Worm (Caenorhabditis elegans) whole organism, young adult: ENCODE measurements around the gene nhr-156.

Experiments used
- B0019.2 ChIP-seq: fragments of 200-800 bp; sonication (Bioruptor generic); conservative IDR thresholded peaks from 2 replicates; pipeline ENCODE4 v1.3.6; 2022; ENCODE audit warnings: missing genetic modification reagents, missing genetic modification characterization, missing compliant biosample characterization
- B0035.1 ChIP-seq: sonication (generic microtip); optimal IDR thresholded peaks from 2 replicates; lab custom pipeline; 2016; ENCODE audit warnings: missing genetic modification characterization, mild to moderate bottlenecking, missing compliant biosample characterization, missing genotype, missing genetic modification reagents
- F37B4.10 ChIP-seq: fragments of 200-800 bp; sonication (Bioruptor generic); IDR thresholded peaks from 2 replicates; pipeline ENCODE4 v1.3.6; 2022; ENCODE audit warnings: missing genetic modification characterization, missing compliant biosample characterization
- F57C9.4 ChIP-seq: sonication (generic microtip); optimal IDR thresholded peaks from 2 replicates; lab custom pipeline; 2017; ENCODE audit warnings: mild to moderate bottlenecking, missing genetic modification characterization, missing compliant biosample characterization
- K11D2.4 ChIP-seq: fragments of 200-800 bp; sonication (Bioruptor generic); IDR thresholded peaks from 2 replicates; pipeline ENCODE4 v1.3.6; 2022; ENCODE audit warnings: missing genetic modification reagents, missing genetic modification characterization, missing compliant biosample characterization
- T07F8.4 ChIP-seq: sonication (generic microtip); optimal IDR thresholded peaks from 2 replicates; lab custom pipeline; 2016; ENCODE audit warnings: mild to moderate bottlenecking, missing genetic modification characterization, moderate library complexity, missing compliant biosample characterization
- Y53G8AR.9 ChIP-seq: fragments of 200-800 bp; sonication (Bioruptor generic); conservative IDR thresholded peaks from 2 replicates; pipeline ENCODE4 v1.3.6; 2022; ENCODE audit warnings: missing genetic modification reagents, missing genetic modification characterization, missing compliant biosample characterization
- attf-3 ChIP-seq: fragments of 200-800 bp; sonication (Bioruptor generic); conservative IDR thresholded peaks from 2 replicates; pipeline ENCODE4 v1.3.6; 2022; ENCODE audit warnings: missing genetic modification reagents, missing genetic modification characterization, missing compliant biosample characterization
- attf-5 ChIP-seq: fragments of 200-800 bp; sonication (Bioruptor generic); optimal IDR thresholded peaks from 2 replicates; lab custom pipeline; 2018; ENCODE audit warnings: mild to moderate bottlenecking, missing genetic modification characterization, missing compliant biosample characterization
- ceh-27 ChIP-seq: fragments of 200-800 bp; sonication (Bioruptor generic); optimal IDR thresholded peaks from 2 replicates; lab custom pipeline; 2018; ENCODE audit warnings: mild to moderate bottlenecking, missing genetic modification characterization, moderate library complexity, missing compliant biosample characterization
- die-1 ChIP-seq: sonication (generic microtip); optimal IDR thresholded peaks from 2 replicates; lab custom pipeline; 2016; ENCODE audit warnings: missing genotype, mild to moderate bottlenecking, missing genetic modification characterization, missing compliant biosample characterization
- dpff-1 ChIP-seq: sonication (generic microtip); optimal IDR thresholded peaks from 2 replicates; lab custom pipeline; 2017; ENCODE audit warnings: mild to moderate bottlenecking, missing genetic modification characterization, missing compliant biosample characterization
- egl-18 ChIP-seq: fragments of 200-800 bp; sonication (Bioruptor generic); IDR thresholded peaks from 2 replicates; pipeline ENCODE4 v1.3.6; 2022; ENCODE audit warnings: missing genetic modification reagents, missing genetic modification characterization, missing compliant biosample characterization
- him-1 ChIP-seq: sonication (generic microtip); optimal IDR thresholded peaks from 2 replicates; lab custom pipeline; 2016; ENCODE audit warnings: missing genotype, missing genetic modification reagents, missing genetic modification characterization, missing compliant biosample characterization
- hmg-1.2 ChIP-seq: fragments of 200-800 bp; sonication (Bioruptor generic); IDR thresholded peaks from 2 replicates; pipeline ENCODE4 v1.3.6; 2022; ENCODE audit warnings: missing genetic modification reagents, missing genetic modification characterization, missing compliant biosample characterization
- hsf-1 ChIP-seq: fragments of 200-800 bp; sonication (Bioruptor generic); IDR thresholded peaks from 2 replicates; pipeline ENCODE4 v1.3.6; 2022; ENCODE audit warnings: missing genetic modification reagents, missing genetic modification characterization, missing compliant biosample characterization
- lsl-1 ChIP-seq: fragments of 200-800 bp; sonication (Bioruptor generic); optimal IDR thresholded peaks from 2 replicates; lab custom pipeline; 2018; ENCODE audit warnings: mild to moderate bottlenecking, missing genetic modification characterization, moderate library complexity, missing compliant biosample characterization
- mcd-1 ChIP-seq: fragments of 200-800 bp; sonication (Bioruptor generic); IDR thresholded peaks from 2 replicates; pipeline ENCODE4 v1.3.6; 2022; ENCODE audit warnings: missing genetic modification reagents, missing genetic modification characterization, missing compliant biosample characterization
- mes-4 ChIP-seq: sonication (generic microtip); optimal IDR thresholded peaks from 2 replicates; lab custom pipeline; 2016; ENCODE audit warnings: missing genotype, missing genetic modification characterization, missing compliant biosample characterization
- mxl-1 ChIP-seq: sonication (generic microtip); optimal IDR thresholded peaks from 2 replicates; lab custom pipeline; 2016; ENCODE audit warnings: missing genetic modification characterization, missing compliant biosample characterization
- nfya-2 ChIP-seq: fragments of 200-800 bp; sonication (Bioruptor generic); IDR thresholded peaks from 2 replicates; pipeline ENCODE4 v1.3.6; 2022; ENCODE audit warnings: missing genetic modification reagents, missing genetic modification characterization, missing compliant biosample characterization
- nhr-120 ChIP-seq: fragments of 200-800 bp; sonication (Bioruptor generic); IDR thresholded peaks from 2 replicates; pipeline ENCODE4 v1.3.6; 2022; ENCODE audit warnings: missing genetic modification characterization, missing compliant biosample characterization
- nhr-27 ChIP-seq: fragments of 200-800 bp; sonication (Bioruptor generic); optimal IDR thresholded peaks from 2 replicates; lab custom pipeline; 2018; ENCODE audit warnings: mild to moderate bottlenecking, missing genetic modification characterization, moderate library complexity, missing compliant biosample characterization
- nhr-80 ChIP-seq: sonication (generic microtip); optimal IDR thresholded peaks from 2 replicates; lab custom pipeline; 2016; ENCODE audit warnings: missing genetic modification characterization, missing compliant biosample characterization
- nhr-90 ChIP-seq: sonication (generic microtip); optimal IDR thresholded peaks from 2 replicates; lab custom pipeline; 2016; ENCODE audit warnings: missing genotype, mild to moderate bottlenecking, missing genetic modification characterization, missing compliant biosample characterization
- rec-8 ChIP-seq, 2 experiments: sonication (generic microtip); optimal IDR thresholded peaks; 2 replicates each; lab custom pipeline; 2016; ENCODE audit warnings: mild to moderate bottlenecking in 2 of 2, missing genetic modification characterization in 2 of 2, missing genetic modification reagents in 2 of 2, missing genotype in 2 of 2, missing biosample characterization in 1 of 2, missing compliant biosample characterization in 1 of 2, moderate library complexity in 1 of 2
- rpc-1 ChIP-seq, 2 experiments: fragments of 150-350 bp in 1 of 2; sonication (generic microtip) in 1 of 2; optimal IDR thresholded peaks; 2 replicates each; lab custom pipeline; 2014 to 2018; ENCODE audit warnings: missing biosample characterization in 1 of 2, missing genetic modification characterization in 1 of 2, missing genetic modification reagents in 1 of 2, missing genotype in 1 of 2
- snpc-1.3 ChIP-seq: sonication (generic microtip); optimal IDR thresholded peaks from 2 replicates; lab custom pipeline; 2017; ENCODE audit warnings: missing genetic modification characterization, mild to moderate bottlenecking, missing compliant biosample characterization, antibody characterized with exemption, moderate library complexity, missing genotype, missing genetic modification reagents; ENCODE audit not compliant: insufficient read depth
- snpc-4 ChIP-seq, 5 experiments: fragments of 150-350 bp in 1 of 5; sonication (generic microtip) in 4 of 5; optimal IDR thresholded peaks; 2 replicates each; lab custom pipeline; 2014 to 2018; ENCODE audit warnings: missing genetic modification characterization in 5 of 5, missing biosample characterization in 3 of 5, antibody characterized with exemption in 2 of 5, mild to moderate bottlenecking in 2 of 5, missing compliant biosample characterization in 2 of 5, missing genotype in 2 of 5, moderate library complexity in 2 of 5, missing genetic modification reagents in 1 of 5
- somi-1 ChIP-seq: fragments of 200-800 bp; sonication (Bioruptor generic); optimal IDR thresholded peaks from 2 replicates; lab custom pipeline; 2018; ENCODE audit warnings: mild to moderate bottlenecking, missing genetic modification characterization, missing compliant biosample characterization
- sptf-2 ChIP-seq: fragments of 200-800 bp; sonication (Bioruptor generic); optimal IDR thresholded peaks from 2 replicates; lab custom pipeline; 2018; ENCODE audit warnings: mild to moderate bottlenecking, missing genetic modification characterization, missing compliant biosample characterization
- unc-62 ChIP-seq: fragments of 150-350 bp; optimal IDR thresholded peaks from 2 replicates; lab custom pipeline; 2014; ENCODE audit warnings: missing biosample characterization, missing genetic modification reagents, missing genetic modification characterization
- ztf-25 ChIP-seq: fragments of 200-800 bp; sonication (Bioruptor generic); IDR thresholded peaks from 2 replicates; pipeline ENCODE4 v1.3.6; 2022; ENCODE audit warnings: missing genetic modification reagents, missing genetic modification characterization, missing compliant biosample characterization
- ztf-3 ChIP-seq: fragments of 200-800 bp; sonication (Bioruptor generic); optimal IDR thresholded peaks from 2 replicates; lab custom pipeline; 2018; ENCODE audit warnings: mild to moderate bottlenecking, missing genetic modification characterization, missing compliant biosample characterization

nhr-156 gene

ce11 chrV:3927522-3927921 lies 21.6 kb downstream of the nhr-156 start:
- no peak for TF ChIP-seq attf-3 (GFP tag; lab: Robert Waterston, UW)
- no peak for TF ChIP-seq rpc-1 (optimal IDR thresholded peaks at IDR 0.05; lab: Kevin White, UChicago)
- TF ChIP-seq rpc-1 (tag; optimal IDR thresholded peaks at IDR 0.05; lab: Kevin White, UChicago): no peak
- TF ChIP-seq B0035.1 (tag; lab: Kevin White, UChicago): no peak
- TF ChIP-seq Y53G8AR.9: no peak
- 0 out of 2 replicates have a peak, but pooled peaks have one; percentile 30 for TF ChIP-seq egl-18
- TF ChIP-seq lsl-1 (GFP tag; lab: Kevin White, UChicago): no peak
- TF ChIP-seq ztf-3 (GFP tag; lab: Kevin White, UChicago): no peak
- 0 out of 2 replicates have a peak, but pooled peaks have one; percentile 78 for TF ChIP-seq F37B4.10 (GFP tag; lab: Robert Waterston, UW)
- 0 out of 2 replicates have a peak, but pooled peaks have one; percentile 43 for TF ChIP-seq nhr-120 (GFP tag; lab: Robert Waterston, UW)
- no peak for TF ChIP-seq T07F8.4 (tag; lab: Kevin White, UChicago)
- TF ChIP-seq snpc-1.3 (tag; lab: Kevin White, UChicago): no peak
- TF ChIP-seq dpff-1: no peak
- peak; percentile 57 for TF ChIP-seq hmg-1.2 (GFP tag; lab: Robert Waterston, UW)
- TF ChIP-seq attf-5: no peak
- no peak for TF ChIP-seq him-1 (tag; lab: Kevin White, UChicago)
- TF ChIP-seq mxl-1 (tag; lab: Kevin White, UChicago): no peak
- TF ChIP-seq mes-4 (tag; lab: Kevin White, UChicago): no peak
- TF ChIP-seq B0019.2 (GFP tag; lab: Robert Waterston, UW): no peak
- no peak for TF ChIP-seq snpc-4 (GFP tag; optimal IDR thresholded peaks at IDR 0.05; lab: Kevin White, UChicago)
- peak in 2 of 4 experiments; percentile 74 to 84 for TF ChIP-seq snpc-4 (tag; optimal IDR thresholded peaks at IDR 0.05; lab: Kevin White, UChicago)

- TF ChIP-seq unc-62 (no peak), nfya-2 (no peak), dpff-1 (no peak), mcd-1 (GFP tag; lab: Robert Waterston, UW) (no peak), somi-1 (GFP tag; lab: Kevin White, UChicago) (no peak), rec-8 (tag; optimal IDR thresholded peaks at IDR 0.05; lab: Kevin White, UChicago) (no peak), ztf-25 (GFP tag; lab: Robert Waterston, UW) (no peak)
These were observed 23.2 kb downstream of the nhr-156 start, which contains the start of gene srx-64 for ce11 chrV:3929099-3929498. srx-64 (plus strand) TSS chrV:3929399.

ce11 chrV:3931326-3931725 lies 25.4 kb downstream of the nhr-156 start, which contains the start of gene srx-63:
srx-63 (plus strand) TSS chrV:3931626.
- no peak for TF ChIP-seq hsf-1 (GFP tag; lab: Robert Waterston, UW)
- TF ChIP-seq K11D2.4: no peak
- TF ChIP-seq snpc-4 (GFP tag; optimal IDR thresholded peaks at IDR 0.05; lab: Kevin White, UChicago): no peak
- TF ChIP-seq snpc-4 (tag; optimal IDR thresholded peaks at IDR 0.05; lab: Kevin White, UChicago): no peak
- TF ChIP-seq die-1 (tag; lab: Kevin White, UChicago): no peak

ce11 chrV:3935892-3936478 lies 30.1 kb downstream of the nhr-156 start, which contains the start of gene cyp-35A5:
cyp-35A5 (plus strand) TSS chrV:3936326.
- peak; percentile 5 for TF ChIP-seq nhr-80
- TF ChIP-seq die-1 (tag; lab: Kevin White, UChicago): no peak

- TF ChIP-seq sptf-2 (GFP tag; lab: Kevin White, UChicago): no peak
- no peak for TF ChIP-seq egl-18
- no peak for TF ChIP-seq rec-8 (tag; optimal IDR thresholded peaks at IDR 0.05; lab: Kevin White, UChicago)
- no peak for TF ChIP-seq nhr-27 (tag; lab: Kevin White, UChicago)
- no peak for TF ChIP-seq snpc-4 (GFP tag; optimal IDR thresholded peaks at IDR 0.05; lab: Kevin White, UChicago)
- no peak for TF ChIP-seq snpc-4 (tag; optimal IDR thresholded peaks at IDR 0.05; lab: Kevin White, UChicago)
- TF ChIP-seq ceh-27 (GFP tag; lab: Kevin White, UChicago): no peak
- TF ChIP-seq nhr-90: no peak
- no peak for TF ChIP-seq F57C9.4 (tag; lab: Kevin White, UChicago)
These were observed 32.9 kb downstream of the nhr-156 start, which contains the start of gene cyp-35B1 for ce11 chrV:3938789-3939188. cyp-35B1 (plus strand) TSS chrV:3939032.
